Fruit fly (Drosophila melanogaster): Measurements from ENCODE around the gene CG9801.

Gene CG9801

DNA sequence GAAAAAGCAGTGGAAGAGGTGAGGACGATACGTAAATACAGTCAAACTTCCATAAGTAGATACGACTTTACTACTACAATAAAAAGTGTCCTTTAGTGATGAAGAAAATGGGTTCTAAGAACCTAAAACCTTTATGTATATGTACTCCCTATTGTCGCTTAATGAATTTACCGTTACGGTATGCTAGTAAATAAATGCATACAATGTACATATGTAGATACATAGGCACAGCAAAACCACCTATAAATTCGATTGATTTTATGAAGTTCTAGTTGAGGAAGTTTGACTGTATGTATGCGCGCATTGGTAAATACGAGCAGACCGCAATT lies 31.0 kb downstream of the CG9801 start:
- peak; percentile 50 for TF ChIP-seq CG31627 (GFP tag; optimal IDR thresholded peaks at IDR 0.05)
- TF ChIP-seq CG6792 (GFP tag; optimal IDR thresholded peaks at IDR 0.05), result no peak
- 0 out of 3 replicates have a peak, but pooled peaks have one; percentile 11 for TF ChIP-seq CG6163 (GFP tag; IDR thresholded peaks at IDR 0.05)
- peak; percentile 54; the same call in 1 of the 3 replicates for TF ChIP-seq eg (GFP tag; IDR thresholded peaks at IDR 0.05)
- TF ChIP-seq Eip78C (GFP tag), result peak; percentile 43
- peak; percentile 44; the same call in 1 of the 3 replicates for TF ChIP-seq CG8119 (GFP tag; IDR thresholded peaks at IDR 0.05)
- no peak for TF ChIP-seq pdm3 (GFP tag; optimal IDR thresholded peaks at IDR 0.05)
- no peak for TF ChIP-seq CG3032 (tag; optimal IDR thresholded peaks at IDR 0.05)
- no peak for TF ChIP-seq fd85E (GFP tag; optimal IDR thresholded peaks at IDR 0.05)
- TF ChIP-seq CG4318 (GFP tag; optimal IDR thresholded peaks at IDR 0.05), result no peak
- no peak for TF ChIP-seq fkh (GFP tag; optimal IDR thresholded peaks at IDR 0.05)
- peak; percentile 48; the same call in 1 of the 2 replicates for TF ChIP-seq CG15336 (GFP tag; IDR thresholded peaks at IDR 0.05)
- TF ChIP-seq CG34406 (GFP tag; optimal IDR thresholded peaks at IDR 0.05), result peak; percentile 15
- no peak for TF ChIP-seq net (GFP tag; optimal IDR thresholded peaks at IDR 0.05)
- no peak for TF ChIP-seq Met (GFP tag; optimal IDR thresholded peaks at IDR 0.05)
- no peak for TF ChIP-seq Lpt (GFP tag; optimal IDR thresholded peaks at IDR 0.05)
- no peak for TF ChIP-seq CG11294 (GFP tag; IDR thresholded peaks at IDR 0.05)
- peak; percentile 10 for TF ChIP-seq acj6 (GFP tag; optimal IDR thresholded peaks at IDR 0.05)
- TF ChIP-seq dsx (GFP tag; optimal IDR thresholded peaks at IDR 0.05; ENCODE audit: poor library complexity, severe bottlenecking), result no peak
- peak; percentile 49 for TF ChIP-seq esn (GFP tag; optimal IDR thresholded peaks at IDR 0.05)

DNA sequence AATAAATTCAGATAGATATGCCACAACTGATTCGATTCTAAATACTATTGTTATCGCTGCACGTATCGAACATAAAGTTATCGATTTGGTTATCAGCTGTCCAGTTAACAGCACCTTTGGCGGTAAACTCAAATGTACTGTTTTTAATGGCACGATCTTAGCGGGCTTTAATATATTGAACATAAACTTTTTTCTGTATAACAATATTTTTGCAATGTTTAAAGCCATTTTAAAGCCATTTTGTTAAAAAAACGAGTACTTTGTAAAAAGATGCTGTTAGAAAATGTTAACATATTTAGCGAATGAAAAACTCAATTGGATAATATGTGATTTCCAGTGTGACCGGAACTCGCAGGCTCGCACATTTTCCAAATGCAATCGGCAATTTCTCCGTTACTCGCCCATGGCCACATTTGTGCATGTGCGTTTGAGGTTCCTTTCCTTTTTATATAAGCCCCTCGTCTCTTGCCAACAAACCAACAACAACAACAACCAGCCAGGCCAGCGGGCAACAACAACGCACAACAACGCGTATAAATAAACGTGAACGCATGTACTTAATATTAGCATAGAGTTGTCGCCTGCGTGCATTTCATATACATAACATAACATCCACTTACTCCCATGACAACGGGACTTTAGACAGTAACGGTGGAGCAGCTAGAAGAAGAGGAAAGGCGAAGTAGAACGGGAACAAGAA lies 31.5 kb downstream of the CG9801 start, which contains the start of gene TMEM216:
Gene TMEM216 (plus strand): TSS at position 393 of the 700 bp plus-strand sequence.
- TF ChIP-seq dac (GFP tag; optimal IDR thresholded peaks at IDR 0.05), result no peak
- TF ChIP-seq CG6808 (GFP tag; optimal IDR thresholded peaks at IDR 0.05), result peak; percentile 37
- TF ChIP-seq CG6854 (GFP tag; optimal IDR thresholded peaks at IDR 0.05), result peak; percentile 27
- no peak for TF ChIP-seq CG9139 (GFP tag; optimal IDR thresholded peaks at IDR 0.05)
- TF ChIP-seq ss (GFP tag; optimal IDR thresholded peaks at IDR 0.05), result peak in 1 of 2 experiments; percentile 61
- TF ChIP-seq Eip78C (GFP tag), result peak; percentile 69
- TF ChIP-seq Eip75B (GFP tag; optimal IDR thresholded peaks at IDR 0.05), result peak; percentile 23
- TF ChIP-seq vri (GFP tag; optimal IDR thresholded peaks at IDR 0.05), result peak; percentile 65
- TF ChIP-seq CG6276 (GFP tag; optimal IDR thresholded peaks at IDR 0.05), result peak; percentile 66
- no peak for TF ChIP-seq dsx (GFP tag; optimal IDR thresholded peaks at IDR 0.05; ENCODE audit: poor library complexity, severe bottlenecking)
- no peak for TF ChIP-seq Hr38 (GFP tag; optimal IDR thresholded peaks at IDR 0.05)
- no peak for TF ChIP-seq CG6163 (GFP tag; IDR thresholded peaks at IDR 0.05)
- peak; percentile 7 for TF ChIP-seq net (GFP tag; optimal IDR thresholded peaks at IDR 0.05)
- TF ChIP-seq fkh (GFP tag; optimal IDR thresholded peaks at IDR 0.05), result peak; percentile 9
- no peak for TF ChIP-seq eg (GFP tag; IDR thresholded peaks at IDR 0.05)
- TF ChIP-seq Blimp-1 (GFP tag; optimal IDR thresholded peaks at IDR 0.05), result no peak
- TF ChIP-seq Sox14 (GFP tag; optimal IDR thresholded peaks at IDR 0.05), result peak; percentile 20

DNA sequence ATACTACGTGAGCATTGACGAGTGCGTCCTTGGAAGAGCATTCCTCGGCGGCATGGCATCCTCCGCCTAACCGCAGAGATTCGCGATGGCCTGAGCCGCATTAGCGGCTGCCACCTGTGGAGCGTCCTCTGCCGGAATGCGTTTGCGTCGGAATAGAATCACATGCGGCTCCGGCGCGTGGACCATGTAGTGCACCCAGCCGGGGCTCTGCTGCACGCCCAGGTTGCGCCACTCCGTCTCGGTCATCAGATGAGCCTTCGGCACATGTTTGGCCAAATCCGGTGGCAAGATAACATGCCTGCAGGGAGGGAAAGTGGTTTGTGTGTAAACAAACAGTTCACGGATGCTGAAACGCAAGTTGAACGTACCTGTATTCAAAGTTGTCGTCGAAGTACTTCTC lies 32.1 kb downstream of the CG9801 start:
- TF ChIP-seq CG3032 (tag; optimal IDR thresholded peaks at IDR 0.05) (no peak), fkh (GFP tag; optimal IDR thresholded peaks at IDR 0.05) (peak; percentile 64)

DNA sequence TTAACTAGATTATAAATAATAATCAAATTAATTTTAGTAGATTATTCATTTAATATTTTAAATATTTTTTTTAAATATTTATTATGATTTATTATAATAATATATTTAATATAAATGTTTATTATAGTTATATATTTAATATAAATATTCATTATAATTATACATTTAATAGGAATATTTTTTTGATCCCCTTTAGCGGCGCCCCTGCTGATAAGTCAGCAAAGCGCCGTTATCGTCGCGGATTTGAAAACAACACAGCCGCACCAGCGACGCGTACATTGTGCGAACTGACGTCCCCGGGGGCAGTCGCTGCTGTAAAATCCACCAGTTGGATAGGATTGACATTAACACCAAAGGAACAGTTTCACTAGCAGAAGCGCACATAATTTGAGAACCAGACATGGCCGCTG lies 34.7 kb downstream of the CG9801 start, which contains the start of gene CG8112:
Gene CG8112 (plus strand): TSS at position 212 of the 410 bp plus-strand sequence.
- TF ChIP-seq CG16779 (tag; optimal IDR thresholded peaks at IDR 0.05) (no peak), CG6276 (GFP tag; optimal IDR thresholded peaks at IDR 0.05) (peak; percentile 1), eg (GFP tag; IDR thresholded peaks at IDR 0.05) (peak; percentile 41; the same call in 2 of the 3 replicates), CG31627 (GFP tag; optimal IDR thresholded peaks at IDR 0.05) (no peak), Blimp-1 (GFP tag; optimal IDR thresholded peaks at IDR 0.05) (peak; percentile 23), CG1621 (tag; optimal IDR thresholded peaks at IDR 0.05) (no peak), Sox14 (GFP tag; optimal IDR thresholded peaks at IDR 0.05) (no peak), OdsH (GFP tag; optimal IDR thresholded peaks at IDR 0.05) (peak; percentile 14), achi (GFP tag; optimal IDR thresholded peaks at IDR 0.05) (peak; percentile 46), Eip75B (GFP tag; optimal IDR thresholded peaks at IDR 0.05) (no peak), CG11762 (GFP tag; optimal IDR thresholded peaks at IDR 0.05; ENCODE audit: insufficient read depth) (no peak), Ets21C (GFP tag; optimal IDR thresholded peaks at IDR 0.05) (no peak), Sox15 (GFP tag; optimal IDR thresholded peaks at IDR 0.05) (no peak), CG7368 (GFP tag; optimal IDR thresholded peaks at IDR 0.05) (no peak), CG6854 (GFP tag; optimal IDR thresholded peaks at IDR 0.05) (no peak), CG10669 (GFP tag; optimal IDR thresholded peaks at IDR 0.05) (no peak), fd59A (GFP tag; optimal IDR thresholded peaks at IDR 0.05) (no peak), CG8632 (GFP tag; optimal IDR thresholded peaks at IDR 0.05) (peak; percentile 59), Hr4 (GFP tag; optimal IDR thresholded peaks at IDR 0.05) (no peak), CG34406 (GFP tag; optimal IDR thresholded peaks at IDR 0.05) (peak; percentile 47), CG6808 (GFP tag; optimal IDR thresholded peaks at IDR 0.05) (no peak), Sox102F (GFP tag; optimal IDR thresholded peaks at IDR 0.05) (no peak)
